Worm (Caenorhabditis elegans) whole organism, L4 larva: Measurements from ENCODE around the gene F58E2.2.

Experiments
- egl-27 ChIP-seq: sonication (generic microtip); optimal IDR thresholded peaks from 3 replicates; lab custom pipeline; 2017; ENCODE audit warnings: missing biosample characterization, missing genetic modification reagents, missing genetic modification characterization
- snpc-1.2 ChIP-seq: fragments of 200-800 bp; sonication (Bioruptor generic); IDR thresholded peaks from 2 replicates; pipeline ENCODE4 v1.3.6; 2022; ENCODE audit warnings: missing genetic modification reagents, missing genetic modification characterization, missing compliant biosample characterization

ce11 chrIV:3452516-3452915, 17.3 kb upstream of the F58E2.2 start:
- TF ChIP-seq egl-27 (tag; lab: Kevin White, UChicago) (no peak), snpc-1.2 (no peak)
